Fruit fly (Drosophila melanogaster) whole organism, wandering third instar larva: ENCODE data around the gene mus301.

Experiments
- Abd-B ChIP-seq: fragments of >200 bp; optimal IDR thresholded peaks from 2 replicates; lab custom pipeline; 2017; ENCODE audit warnings: missing biosample characterization, missing genetic modification characterization
- CG32264 ChIP-seq: fragments of 200-800 bp; sonication (Bioruptor generic); optimal IDR thresholded peaks from 2 replicates; lab custom pipeline; 2016; ENCODE audit warnings: missing biosample characterization, missing genetic modification characterization
- CG9705 ChIP-seq: fragments of 200-800 bp; sonication (Bioruptor generic); optimal IDR thresholded peaks from 2 replicates; lab custom pipeline; 2018; ENCODE audit warnings: missing biosample characterization, mild to moderate bottlenecking, missing genetic modification characterization
- CrebA ChIP-seq: fragments of 200-800 bp; sonication (Bioruptor generic); optimal IDR thresholded peaks from 2 replicates; lab custom pipeline; 2016; ENCODE audit warnings: missing biosample characterization, mild to moderate bottlenecking, missing genetic modification characterization, borderline replicate concordance
- Dfd ChIP-seq: fragments of >200 bp; optimal IDR thresholded peaks from 2 replicates; lab custom pipeline; 2017; ENCODE audit warnings: missing biosample characterization, missing genetic modification characterization
- Dif ChIP-seq: fragments of 200-275, 200-300 bp; sonication (Bioruptor generic); optimal IDR thresholded peaks from 2 replicates; lab custom pipeline; 2018; ENCODE audit warnings: missing biosample characterization, missing genetic modification characterization; ENCODE audit not compliant: partially characterized antibody
- GATAd ChIP-seq: sonication (Bioruptor generic); optimal IDR thresholded peaks from 2 replicates; lab custom pipeline; 2016; ENCODE audit warnings: missing biosample characterization, missing genetic modification characterization
- HLH106 ChIP-seq: fragments of 200-800 bp; optimal IDR thresholded peaks from 3 replicates; lab custom pipeline; 2019; ENCODE audit warnings: missing biosample characterization, mild to moderate bottlenecking, missing genetic modification characterization, moderate library complexity
- Hnf4 ChIP-seq: fragments of 200-800 bp; sonication (Bioruptor generic); optimal IDR thresholded peaks from 2 replicates; lab custom pipeline; 2016; ENCODE audit warnings: missing biosample characterization, mild to moderate bottlenecking, missing genetic modification characterization
- Hr78 ChIP-seq: fragments of >200 bp; optimal IDR thresholded peaks from 2 replicates; lab custom pipeline; 2017; ENCODE audit warnings: missing biosample characterization, missing genetic modification characterization
- Hr83 ChIP-seq: fragments of 200-300 bp; sonication (Bioruptor generic); optimal IDR thresholded peaks from 2 replicates; lab custom pipeline; 2016; ENCODE audit warnings: missing biosample characterization, mild to moderate bottlenecking, missing genetic modification characterization, moderate library complexity; ENCODE audit not compliant: poor library complexity, severe bottlenecking
- Jra ChIP-seq: sonication (Bioruptor generic); optimal IDR thresholded peaks from 2 replicates; lab custom pipeline; 2016; ENCODE audit warnings: missing biosample characterization, missing genetic modification characterization
- Mio ChIP-seq: sonication (Bioruptor generic); optimal IDR thresholded peaks from 2 replicates; lab custom pipeline; 2016; ENCODE audit warnings: missing biosample characterization, missing genetic modification characterization
- Myc ChIP-seq: fragments of >200 bp; optimal IDR thresholded peaks from 2 replicates; lab custom pipeline; 2017
- N ChIP-seq: fragments of >200 bp; optimal IDR thresholded peaks from 2 replicates; lab custom pipeline; 2018; ENCODE audit warnings: missing biosample characterization, missing external identifiers, missing genetic modification characterization
- OdsH ChIP-seq: fragments of 200-800 bp; sonication (Bioruptor generic); optimal IDR thresholded peaks from 2 replicates; lab custom pipeline; 2016; ENCODE audit warnings: missing biosample characterization, mild to moderate bottlenecking, missing genetic modification characterization
- Rel ChIP-seq, 2 experiments: fragments of 200-800 bp; sonication (Bioruptor generic) in 1 of 2; optimal IDR thresholded peaks; 2 replicates in 1 of 2; 3 replicates in 1 of 2; lab custom pipeline; 2016 to 2019; ENCODE audit warnings: mild to moderate bottlenecking in 2 of 2, missing biosample characterization in 2 of 2, missing genetic modification characterization in 2 of 2, moderate library complexity in 1 of 2
- Sp1 ChIP-seq: fragments of 200-800 bp; sonication (Bioruptor generic); optimal IDR thresholded peaks from 3 replicates; lab custom pipeline; 2019; ENCODE audit warnings: missing biosample characterization, mild to moderate bottlenecking, missing genetic modification characterization, moderate library complexity
- Vsx2 ChIP-seq: fragments of 200-300, 225-300 bp; sonication (Bioruptor generic); optimal IDR thresholded peaks from 2 replicates; lab custom pipeline; 2018; ENCODE audit warnings: missing biosample characterization, missing genetic modification characterization; ENCODE audit not compliant: partially characterized antibody
- br ChIP-seq: fragments of 200-800 bp; sonication (Bioruptor generic); optimal IDR thresholded peaks from 2 replicates; lab custom pipeline; 2016; ENCODE audit warnings: missing biosample characterization, missing genetic modification characterization
- brk ChIP-seq: fragments of 200-800 bp; sonication (Bioruptor generic); optimal IDR thresholded peaks from 2 replicates; lab custom pipeline; 2016; ENCODE audit warnings: missing biosample characterization, mild to moderate bottlenecking, missing genetic modification characterization
- dl ChIP-seq, 2 experiments: fragments of 175-275, 200-275 bp in 1 of 2; fragments of 200-275 bp in 1 of 2; sonication (Bioruptor generic); optimal IDR thresholded peaks; lab custom pipeline; 2018; ENCODE audit warnings: mild to moderate bottlenecking in 2 of 2, missing biosample characterization in 2 of 2, missing genetic modification characterization in 2 of 2, moderate library complexity in 2 of 2; ENCODE audit not compliant: partially characterized antibody in 2 of 2, insufficient read depth in 1 of 2
- dmrt93B ChIP-seq: fragments of 200-800 bp; sonication (Bioruptor generic); optimal IDR thresholded peaks from 2 replicates; lab custom pipeline; 2018; ENCODE audit warnings: missing biosample characterization, mild to moderate bottlenecking, missing genetic modification characterization
- dsf ChIP-seq: sonication (Bioruptor generic); optimal IDR thresholded peaks from 2 replicates; lab custom pipeline; 2016; ENCODE audit warnings: missing biosample characterization, missing genetic modification characterization, borderline replicate concordance
- ey ChIP-seq: fragments of 200-800 bp; sonication (Bioruptor generic); optimal IDR thresholded peaks from 2 replicates; lab custom pipeline; 2016; ENCODE audit warnings: missing biosample characterization, missing genetic modification characterization
- foxo ChIP-seq, 2 experiments: fragments of 200-800 bp; sonication (Bioruptor generic); optimal IDR thresholded peaks; 2 replicates in 1 of 2; 3 replicates in 1 of 2; lab custom pipeline; 2016 to 2017; ENCODE audit warnings: missing biosample characterization in 2 of 2, missing genetic modification characterization in 2 of 2
- fru ChIP-seq: fragments of 200-800 bp; sonication (Bioruptor generic); optimal IDR thresholded peaks from 3 replicates; lab custom pipeline; 2016; ENCODE audit warnings: missing biosample characterization, mild to moderate bottlenecking, missing genetic modification characterization
- h ChIP-seq: fragments of 200-800 bp; sonication (Bioruptor generic); optimal IDR thresholded peaks from 3 replicates; lab custom pipeline; 2016; ENCODE audit warnings: missing biosample characterization, mild to moderate bottlenecking, missing genetic modification characterization
- jim ChIP-seq: fragments of 175-275, 200-325 bp; sonication (Bioruptor generic); optimal IDR thresholded peaks from 2 replicates; lab custom pipeline; 2016; ENCODE audit warnings: missing biosample characterization, mild to moderate bottlenecking, missing genetic modification characterization
- lola ChIP-seq: fragments of >200 bp; optimal IDR thresholded peaks from 2 replicates; lab custom pipeline; 2017; ENCODE audit warnings: missing biosample characterization, missing genetic modification characterization
- pan ChIP-seq: fragments of >200 bp; optimal IDR thresholded peaks from 2 replicates; lab custom pipeline; 2017
- psq ChIP-seq: fragments of 200-800 bp; sonication (Bioruptor generic); optimal IDR thresholded peaks from 3 replicates; lab custom pipeline; 2017; ENCODE audit warnings: missing biosample characterization, mild to moderate bottlenecking, missing genetic modification characterization, moderate library complexity
- rgr ChIP-seq: fragments of 200-800 bp; sonication (Bioruptor generic); optimal IDR thresholded peaks from 3 replicates; lab custom pipeline; 2016; ENCODE audit warnings: missing biosample characterization, mild to moderate bottlenecking, missing genetic modification characterization
- sage ChIP-seq: fragments of 200-800 bp; sonication (Bioruptor generic); optimal IDR thresholded peaks from 2 replicates; lab custom pipeline; 2016; ENCODE audit warnings: missing biosample characterization, mild to moderate bottlenecking, missing genetic modification characterization
- sv ChIP-seq: fragments of 200-800 bp; sonication (Bioruptor generic); optimal IDR thresholded peaks from 3 replicates; lab custom pipeline; 2016; ENCODE audit warnings: missing biosample characterization, missing genetic modification characterization
- tai ChIP-seq: sonication (Bioruptor generic); optimal IDR thresholded peaks from 2 replicates; lab custom pipeline; 2016; ENCODE audit warnings: missing biosample characterization, missing genetic modification characterization
- usp ChIP-seq: fragments of >200 bp; optimal IDR thresholded peaks from 2 replicates; lab custom pipeline; 2017; ENCODE audit warnings: missing biosample characterization, missing genetic modification characterization
- woc ChIP-seq: sonication (Bioruptor generic); optimal IDR thresholded peaks from 2 replicates; lab custom pipeline; 2016; ENCODE audit warnings: missing biosample characterization, mild to moderate bottlenecking, missing genetic modification characterization

Gene mus301

DNA sequence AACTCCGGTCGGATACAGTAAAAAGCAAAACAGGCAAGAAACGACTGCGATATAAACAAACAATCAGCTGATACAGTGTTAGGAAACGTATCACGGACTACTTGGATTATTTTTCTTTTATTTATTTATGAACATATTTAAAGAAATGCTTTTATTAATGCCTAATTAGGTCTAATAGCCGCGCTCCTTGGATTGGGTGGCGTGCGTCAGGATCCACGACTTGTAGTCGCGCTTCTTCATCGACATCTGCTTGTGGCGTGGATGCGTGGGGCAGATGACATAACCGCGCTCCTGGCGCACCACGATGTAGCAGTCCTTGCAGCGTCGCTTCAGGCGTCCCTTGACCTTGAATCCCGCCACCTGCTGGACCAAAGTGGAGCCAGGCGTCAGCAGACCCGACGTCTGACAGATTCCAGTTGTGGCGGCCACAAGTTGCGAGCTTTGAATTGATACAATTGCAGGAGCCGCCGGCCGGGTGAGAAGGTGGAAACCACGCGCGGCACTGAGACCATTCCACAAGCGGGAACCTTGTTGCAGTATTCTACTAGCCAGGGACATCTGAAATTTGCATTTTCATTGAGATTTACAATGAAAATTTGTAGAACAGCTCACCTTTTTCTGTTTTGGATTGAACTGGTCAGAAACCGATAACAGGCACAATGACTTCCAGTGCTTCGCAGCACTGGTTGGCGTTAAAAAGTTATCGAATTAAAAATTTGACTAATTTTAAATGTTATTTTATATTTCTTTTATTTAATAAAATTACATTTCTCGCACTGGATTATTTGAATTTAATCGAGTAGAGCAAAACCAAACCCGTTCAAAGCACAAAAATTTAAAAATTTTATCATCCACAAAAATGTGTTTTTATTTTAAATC lies 12.9 kb upstream of the mus301 start, which contains the start of the genes CG7550 and mRpL36:
CG7550 (minus strand) TSS at position 51 of the 879 bp plus-strand sequence.
mRpL36 (minus strand) TSS at position 652 of the 879 bp plus-strand sequence.
- TF ChIP-seq brk (GFP tag; lab: Kevin White, UChicago) = no peak
- no peak for TF ChIP-seq HLH106 (tag; lab: Kevin White, UChicago)
- peak; percentile 8 for TF ChIP-seq Hr83 (GFP tag; lab: Kevin White, UChicago)
- TF ChIP-seq sage = no peak

DNA sequence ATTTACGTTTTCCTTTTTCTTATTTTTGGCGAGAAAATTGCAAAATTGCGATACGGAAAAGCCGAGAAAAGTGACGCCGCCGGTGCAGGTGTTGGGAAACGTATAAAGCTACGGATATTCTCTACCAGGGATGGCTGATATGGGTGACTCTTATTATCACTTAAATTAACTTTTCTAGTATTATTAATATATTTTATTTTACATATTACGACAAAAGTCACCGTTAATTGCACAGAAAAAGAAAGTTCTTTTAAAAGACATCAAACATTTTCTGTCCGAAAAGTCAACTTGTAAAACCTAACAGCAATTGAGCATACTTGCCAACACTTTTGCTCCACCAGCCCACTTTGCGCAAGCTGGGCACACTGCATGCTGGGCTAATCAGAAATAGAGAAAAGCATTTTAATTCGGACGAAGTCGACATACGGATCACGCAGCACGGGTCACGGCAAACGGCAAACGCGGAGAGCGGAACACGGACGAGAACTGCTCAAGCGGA lies 9.8 kb upstream of the mus301 start, which contains the start of the genes Cds and Uba2:
Cds (plus strand) TSS at position 51 of the 499 bp plus-strand sequence.
Uba2 (minus strand) TSS at position 107 of the 499 bp plus-strand sequence.
- TF ChIP-seq Abd-B (GFP tag; lab: Kevin White, UChicago) = no peak
- TF ChIP-seq N (GFP tag; lab: Kevin White, UChicago) = no peak
- TF ChIP-seq Vsx2 = peak; percentile 90
- TF ChIP-seq Hr78 = no peak
- TF ChIP-seq sage = peak; percentile 80
- TF ChIP-seq lola (GFP tag; lab: Kevin White, UChicago) = no peak
- peak; percentile 87 for TF ChIP-seq Hnf4 (GFP tag; lab: Kevin White, UChicago)
- TF ChIP-seq sv (GFP tag; lab: Kevin White, UChicago) = peak; percentile 85
- TF ChIP-seq Dif = peak; percentile 32
- TF ChIP-seq CrebA = no peak
- TF ChIP-seq pan (lab: Kevin White, UChicago) = no peak
- peak; percentile 92 for TF ChIP-seq Sp1 (GFP tag; lab: Kevin White, UChicago)
- TF ChIP-seq foxo (GFP tag; optimal IDR thresholded peaks at IDR 0.05; lab: Kevin White, UChicago) = peak in 1 of 2 experiments; percentile 95
- TF ChIP-seq psq (GFP tag; lab: Kevin White, UChicago) = peak; percentile 91
- no peak for TF ChIP-seq dl (GFP tag; optimal IDR thresholded peaks at IDR 0.05; lab: Kevin White, UChicago; ENCODE audit: insufficient read depth in 1 of 2, partially characterized antibody in 2 of 2)
- TF ChIP-seq Rel (GFP tag; optimal IDR thresholded peaks at IDR 0.05; lab: Kevin White, UChicago) = peak; percentile 83
- peak; percentile 84 for TF ChIP-seq Rel (tag; optimal IDR thresholded peaks at IDR 0.05; lab: Kevin White, UChicago)
- peak; percentile 95 for TF ChIP-seq rgr (GFP tag; lab: Kevin White, UChicago)
- no peak for TF ChIP-seq Hr83 (GFP tag; lab: Kevin White, UChicago)
- TF ChIP-seq Myc (lab: Kevin White, UChicago) = peak; percentile 39
- TF ChIP-seq OdsH (GFP tag; lab: Kevin White, UChicago) = peak; percentile 88
- peak; percentile 75 for TF ChIP-seq dsf (GFP tag; lab: Kevin White, UChicago)
- TF ChIP-seq GATAd (GFP tag; lab: Kevin White, UChicago) = peak; percentile 80
- TF ChIP-seq jim (GFP tag; lab: Kevin White, UChicago) = peak; percentile 28
- peak; percentile 83 for TF ChIP-seq Jra (GFP tag; lab: Kevin White, UChicago)
- TF ChIP-seq Dfd = no peak
- peak; percentile 90 for TF ChIP-seq fru (GFP tag; lab: Kevin White, UChicago)
- peak; percentile 87 for TF ChIP-seq dmrt93B (GFP tag; lab: Kevin White, UChicago)
- peak; percentile 67 for TF ChIP-seq CG32264 (GFP tag; lab: Kevin White, UChicago)
- TF ChIP-seq woc = no peak
- TF ChIP-seq usp (GFP tag; lab: Kevin White, UChicago) = no peak
- peak; percentile 83 for TF ChIP-seq ey
- peak; percentile 95 for TF ChIP-seq HLH106 (tag; lab: Kevin White, UChicago)
- no peak for TF ChIP-seq Mio (GFP tag; lab: Kevin White, UChicago)
- no peak for TF ChIP-seq brk (GFP tag; lab: Kevin White, UChicago)
- TF ChIP-seq br (GFP tag; lab: Kevin White, UChicago) = peak; percentile 83
- peak; percentile 91 for TF ChIP-seq CG9705 (GFP tag; lab: Kevin White, UChicago)
- no peak for TF ChIP-seq tai (GFP tag; lab: Kevin White, UChicago)
- peak; percentile 91 for TF ChIP-seq h (GFP tag; lab: Kevin White, UChicago)
